Fruit fly (Drosophila melanogaster) whole organism, embryonic: ENCODE measurements around the gene CG18649.
A peak's percentile ranks its signal among the peaks of the same experiment; 100 is the strongest.

ENCODE experiments used
- ATbp ChIP-seq: fragments of 200-800 bp; sonication (Bioruptor generic); optimal IDR thresholded peaks from 2 replicates; lab custom pipeline; 2017; ENCODE audit warnings: missing biosample characterization, mild to moderate bottlenecking, missing genetic modification characterization, missing genetic modification reagents
- Antp ChIP-seq: fragments of 200-800 bp; sonication (Bioruptor generic); optimal IDR thresholded peaks from 3 replicates; lab custom pipeline; 2016; ENCODE audit warnings: missing biosample characterization, missing genetic modification characterization
- Atf-2 ChIP-seq: fragments of 200-800 bp; sonication (Bioruptor generic); optimal IDR thresholded peaks from 2 replicates; lab custom pipeline; 2016; ENCODE audit warnings: missing biosample characterization, missing genetic modification characterization
- B-H2 ChIP-seq: fragments of 200-800 bp; sonication (Bioruptor generic); optimal IDR thresholded peaks from 2 replicates; lab custom pipeline; 2018; ENCODE audit warnings: missing biosample characterization, mild to moderate bottlenecking, missing genetic modification characterization
- Blimp-1 ChIP-seq: fragments of 200-800 bp; sonication (Bioruptor generic); optimal IDR thresholded peaks from 3 replicates; lab custom pipeline; 2018; ENCODE audit warnings: missing biosample characterization, missing genetic modification characterization, mild to moderate bottlenecking, moderate library complexity, missing genetic modification reagents
- C15 ChIP-seq: fragments of 200-800 bp; sonication (Bioruptor generic); IDR thresholded peaks from 3 replicates; pipeline ENCODE4 v1.3.6; 2022; ENCODE audit warnings: missing biosample characterization, missing genetic modification characterization
- CG1024 ChIP-seq: fragments of 200-800 bp; sonication (Bioruptor generic); IDR thresholded peaks from 2 replicates; pipeline ENCODE4 v1.3.6; 2022; ENCODE audit warnings: missing biosample characterization, missing genetic modification characterization
- CG10565 ChIP-seq: fragments of 200-800 bp; sonication (Bioruptor generic); optimal IDR thresholded peaks from 3 replicates; lab custom pipeline; 2016; ENCODE audit warnings: missing biosample characterization, mild to moderate bottlenecking, missing genetic modification characterization
- CG10979 ChIP-seq: fragments of 200-800 bp; sonication (Bioruptor generic); optimal IDR thresholded peaks from 2 replicates; lab custom pipeline; 2018; ENCODE audit warnings: missing biosample characterization, mild to moderate bottlenecking, missing genetic modification characterization, moderate library complexity
- CG11504 ChIP-seq: fragments of 200-800 bp; sonication (Bioruptor generic); optimal IDR thresholded peaks from 3 replicates; lab custom pipeline; 2019; ENCODE audit warnings: missing biosample characterization, mild to moderate bottlenecking, missing genetic modification characterization, moderate library complexity
- CG12769 ChIP-seq: fragments of 200-800 bp; sonication (Bioruptor generic); optimal IDR thresholded peaks from 2 replicates; lab custom pipeline; 2019; ENCODE audit warnings: missing biosample characterization, mild to moderate bottlenecking, missing genetic modification characterization, moderate library complexity
- CG14667 ChIP-seq: fragments of 200-800 bp; sonication (Bioruptor generic); IDR thresholded peaks from 2 replicates; pipeline ENCODE4 v1.3.6; 2022; ENCODE audit warnings: missing biosample characterization, missing genetic modification characterization
- CG17359 ChIP-seq: fragments of 200-800 bp; sonication (Bioruptor generic); optimal IDR thresholded peaks from 3 replicates; lab custom pipeline; 2018; ENCODE audit warnings: missing biosample characterization, mild to moderate bottlenecking, missing genetic modification characterization, moderate library complexity
- CG2116 ChIP-seq: fragments of 200-800 bp; sonication (Bioruptor generic); optimal IDR thresholded peaks from 3 replicates; lab custom pipeline; 2018; ENCODE audit warnings: missing biosample characterization, mild to moderate bottlenecking, missing genetic modification characterization
- CG30020 ChIP-seq: fragments of 200-800 bp; optimal IDR thresholded peaks from 2 replicates; lab custom pipeline; 2019; ENCODE audit warnings: missing biosample characterization, mild to moderate bottlenecking, missing genetic modification characterization, moderate library complexity
- CG34422 ChIP-seq: fragments of 200-800 bp; sonication (Bioruptor generic); IDR thresholded peaks from 3 replicates; pipeline ENCODE4 v1.3.6; 2022; ENCODE audit warnings: missing biosample characterization, missing genetic modification characterization
- CG6854 ChIP-seq: fragments of 200-800 bp; sonication (Bioruptor generic); optimal IDR thresholded peaks from 3 replicates; lab custom pipeline; 2017; ENCODE audit warnings: missing biosample characterization, mild to moderate bottlenecking, missing genetic modification characterization
- CG7987 ChIP-seq: fragments of 200-800 bp; sonication (Bioruptor generic); optimal IDR thresholded peaks from 2 replicates; lab custom pipeline; 2018; ENCODE audit warnings: missing biosample characterization, mild to moderate bottlenecking, missing genetic modification characterization, moderate library complexity
- CkIIα-i1 ChIP-seq: fragments of 200-800 bp; sonication (Bioruptor generic); IDR thresholded peaks from 2 replicates; pipeline ENCODE4 v1.3.6; 2022; ENCODE audit warnings: missing biosample characterization, missing genetic modification characterization
- Dad ChIP-seq: fragments of 200-800 bp; sonication (Bioruptor generic); optimal IDR thresholded peaks from 3 replicates; lab custom pipeline; 2016; ENCODE audit warnings: missing biosample characterization, missing genetic modification characterization
- Ets65A ChIP-seq: fragments of 200-800 bp; sonication (Bioruptor generic); peaks from one replicate; lab custom pipeline; 2016; ENCODE audit warnings: missing biosample characterization, missing genetic modification characterization
- Gug ChIP-seq: fragments of 200-800 bp; sonication (Bioruptor generic); IDR thresholded peaks from 4 replicates; pipeline ENCODE4 v1.3.6; 2022; ENCODE audit warnings: missing biosample characterization, missing genetic modification characterization
- HHEX ChIP-seq: fragments of 200-800 bp; sonication (Bioruptor generic); optimal IDR thresholded peaks from 3 replicates; lab custom pipeline; 2017; ENCODE audit warnings: missing biosample characterization, mild to moderate bottlenecking, missing genetic modification characterization, missing genetic modification reagents
- NC2β ChIP-seq: fragments of 200-800 bp; sonication (Bioruptor generic); optimal IDR thresholded peaks from 2 replicates; lab custom pipeline; 2016; ENCODE audit warnings: missing biosample characterization, missing genetic modification characterization
- NFAT ChIP-seq: fragments of 200-800 bp; sonication (Bioruptor generic); IDR thresholded peaks from 2 replicates; pipeline ENCODE4 v1.3.6; 2022; ENCODE audit warnings: missing biosample characterization, missing genetic modification characterization
- Opbp ChIP-seq: fragments of 200-800 bp; sonication (Bioruptor generic); IDR thresholded peaks from 3 replicates; pipeline ENCODE4 v1.3.6; 2022; ENCODE audit warnings: missing biosample characterization, missing genetic modification characterization; ENCODE audit not compliant: partially characterized antibody
- abd-A ChIP-seq: fragments of 200-800 bp; sonication (Bioruptor generic); optimal IDR thresholded peaks from 3 replicates; lab custom pipeline; 2019; ENCODE audit warnings: missing biosample characterization, mild to moderate bottlenecking, missing genetic modification characterization, moderate library complexity
- bab2 ChIP-seq: fragments of 200-800 bp; sonication (Bioruptor generic); optimal IDR thresholded peaks from 2 replicates; lab custom pipeline; 2016; ENCODE audit warnings: missing biosample characterization, missing genetic modification characterization
- chm ChIP-seq: fragments of 200-800 bp; sonication (Bioruptor generic); IDR thresholded peaks from 2 replicates; pipeline ENCODE4 v1.3.6; 2022; ENCODE audit warnings: missing biosample characterization, missing genetic modification characterization
- ci ChIP-seq: fragments of 200-800 bp; sonication (Bioruptor generic); IDR thresholded peaks from 3 replicates; pipeline ENCODE4 v1.3.6; 2022; ENCODE audit warnings: missing biosample characterization, missing genetic modification characterization
- corto ChIP-seq: fragments of 200-800 bp; sonication (Bioruptor generic); optimal IDR thresholded peaks from 2 replicates; lab custom pipeline; 2016; ENCODE audit warnings: missing biosample characterization, mild to moderate bottlenecking, missing genetic modification characterization, moderate library complexity
- croc ChIP-seq: fragments of 200-800 bp; sonication (Bioruptor generic); conservative IDR thresholded peaks from 3 replicates; pipeline ENCODE4 v1.3.6; 2022; ENCODE audit warnings: missing biosample characterization, missing genetic modification characterization
- dan ChIP-seq: fragments of 200-800 bp; sonication (Bioruptor generic); IDR thresholded peaks from 2 replicates; pipeline ENCODE4 v1.3.6; 2022; ENCODE audit warnings: missing biosample characterization, missing genetic modification characterization
- dpn ChIP-seq, 2 experiments: fragments of 200-800 bp; sonication (Bioruptor generic); optimal IDR thresholded peaks; 3 replicates each; lab custom pipeline; 2016; ENCODE audit warnings: missing biosample characterization in 2 of 2, missing genetic modification characterization in 2 of 2
- exex ChIP-seq: fragments of 200-800 bp; sonication (Bioruptor generic); optimal IDR thresholded peaks from 4 replicates; lab custom pipeline; 2018; ENCODE audit warnings: missing biosample characterization, mild to moderate bottlenecking, missing genetic modification characterization, moderate library complexity
- fru ChIP-seq: fragments of >200 bp; optimal IDR thresholded peaks from 2 replicates; lab custom pipeline; 2017
- hkb ChIP-seq, 2 experiments: fragments of 200-800 bp in 1 of 2; fragments of >200 bp in 1 of 2; sonication (Bioruptor generic) in 1 of 2; IDR thresholded peaks in 1 of 2; optimal IDR thresholded peaks in 1 of 2; 2 replicates each; pipeline versions ENCODE4 v1.3.6 to Lab custom; 2017 to 2022; ENCODE audit warnings: missing biosample characterization in 1 of 2, missing genetic modification characterization in 1 of 2
- insv ChIP-seq, 2 experiments: fragments of 200-800 bp; sonication (Bioruptor generic); optimal IDR thresholded peaks; 3 replicates each; lab custom pipeline; 2016 to 2018; ENCODE audit warnings: missing biosample characterization in 2 of 2, missing genetic modification characterization in 2 of 2
- jing ChIP-seq: fragments of 200-800 bp; sonication (Bioruptor generic); optimal IDR thresholded peaks from 2 replicates; lab custom pipeline; 2018; ENCODE audit warnings: missing biosample characterization, mild to moderate bottlenecking, missing genetic modification characterization
- nau ChIP-seq: fragments of 200-800 bp; sonication (Bioruptor generic); optimal IDR thresholded peaks from 3 replicates; lab custom pipeline; 2017; ENCODE audit warnings: missing biosample characterization, mild to moderate bottlenecking, missing genetic modification characterization, missing genetic modification reagents
- onecut ChIP-seq: fragments of 200-800 bp; sonication (Bioruptor generic); IDR thresholded peaks from 2 replicates; pipeline ENCODE4 v1.3.6; 2022; ENCODE audit warnings: missing biosample characterization, missing genetic modification characterization
- pho ChIP-seq: fragments of 200-800 bp; sonication (Bioruptor generic); optimal IDR thresholded peaks from 2 replicates; lab custom pipeline; 2016; ENCODE audit warnings: missing biosample characterization, missing genetic modification characterization
- psq ChIP-seq: fragments of 200-800 bp; sonication (Bioruptor generic); optimal IDR thresholded peaks from 2 replicates; lab custom pipeline; 2017; ENCODE audit warnings: missing biosample characterization, missing genetic modification characterization
- sens-2 ChIP-seq: fragments of 200-800 bp; sonication (Bioruptor generic); IDR thresholded peaks from 2 replicates; pipeline ENCODE4 v1.3.6; 2022; ENCODE audit warnings: missing biosample characterization, missing genetic modification characterization
- sqz ChIP-seq: fragments of 200-800 bp; sonication (Bioruptor generic); optimal IDR thresholded peaks from 3 replicates; lab custom pipeline; 2018; ENCODE audit warnings: missing biosample characterization, mild to moderate bottlenecking, missing genetic modification characterization
- sr ChIP-seq: fragments of 200-800 bp; sonication (Bioruptor generic); IDR thresholded peaks from 3 replicates; pipeline ENCODE4 v1.3.6; 2022; ENCODE audit warnings: missing biosample characterization, missing genetic modification characterization
- tup ChIP-seq: fragments of 200-800 bp; sonication (Bioruptor generic); optimal IDR thresholded peaks from 2 replicates; lab custom pipeline; 2016; ENCODE audit warnings: missing biosample characterization, mild to moderate bottlenecking, missing genetic modification characterization, moderate library complexity
- twi ChIP-seq: fragments of 200-800 bp; optimal IDR thresholded peaks from 2 replicates; lab custom pipeline; 2019; ENCODE audit warnings: missing biosample characterization, mild to moderate bottlenecking, missing genetic modification characterization, moderate library complexity
- usp ChIP-seq: fragments of >200 bp; optimal IDR thresholded peaks from 2 replicates; lab custom pipeline; 2017; ENCODE audit warnings: missing biosample characterization, missing genetic modification characterization

CG18649 gene

dm6 chr3L:15011638-15012335 lies 42.1 kb downstream of the CG18649 start (continued):
- TF ChIP-seq CG34422 (GFP tag; lab: Robert Waterston, UW), result peak; percentile 57; the same call in 1 of the 3 replicates
- TF ChIP-seq croc (GFP tag; lab: Robert Waterston, UW), result peak; percentile 38; the same call in 2 of the 3 replicates
- peak; percentile 78 for TF ChIP-seq CG10979 (tag; lab: Kevin White, UChicago)
- no peak for TF ChIP-seq hkb (optimal IDR thresholded peaks at IDR 0.05; lab: Kevin White, UChicago)
- peak; percentile 86 for TF ChIP-seq hkb (GFP tag; IDR thresholded peaks at IDR 0.05; lab: Robert Waterston, UW)
- TF ChIP-seq corto (GFP tag; lab: Kevin White, UChicago), result no peak
- peak; percentile 65 for TF ChIP-seq sens-2 (GFP tag; lab: Robert Waterston, UW)
- TF ChIP-seq Opbp (GFP tag; lab: Robert Waterston, UW), result no peak
- peak; percentile 40 for TF ChIP-seq jing (GFP tag; lab: Kevin White, UChicago)
- TF ChIP-seq dpn (GFP tag; optimal IDR thresholded peaks at IDR 0.05; lab: Kevin White, UChicago), result peak in 1 of 2 experiments; percentile 60
- TF ChIP-seq B-H2 (GFP tag; lab: Kevin White, UChicago), result no peak
- TF ChIP-seq twi (tag; lab: Kevin White, UChicago), result peak; percentile 61
- TF ChIP-seq abd-A (tag; lab: Kevin White, UChicago), result no peak
- TF ChIP-seq onecut (GFP tag; lab: Robert Waterston, UW), result peak; percentile 69
- peak; percentile 27; the same call in 1 of the 2 replicates for TF ChIP-seq NFAT (GFP tag; lab: Robert Waterston, UW)
- peak; percentile 49; the same call in 1 of the 2 replicates for TF ChIP-seq CG1024 (GFP tag; lab: Robert Waterston, UW)
- no peak for TF ChIP-seq fru (lab: Kevin White, UChicago)
- TF ChIP-seq Dad (GFP tag; lab: Kevin White, UChicago), result no peak
- no peak for TF ChIP-seq tup (GFP tag; lab: Kevin White, UChicago)
- TF ChIP-seq CG12769 (tag; lab: Kevin White, UChicago), result peak; percentile 18
- TF ChIP-seq chm (GFP tag; lab: Robert Waterston, UW), result peak; percentile 65; the same call in 1 of the 2 replicates
- peak; percentile 4 for TF ChIP-seq CG30020 (tag; lab: Kevin White, UChicago)
- no peak for TF ChIP-seq dan (GFP tag; lab: Robert Waterston, UW)
- TF ChIP-seq CG7987 (GFP tag; lab: Kevin White, UChicago), result peak; percentile 31
- TF ChIP-seq HHEX (GFP tag; lab: Kevin White, UChicago), result peak; percentile 71
- TF ChIP-seq CkIIα-i1 (GFP tag; lab: Robert Waterston, UW), result no peak
- TF ChIP-seq CG17359, result peak; percentile 85
- TF ChIP-seq CG2116 (GFP tag; lab: Kevin White, UChicago), result peak; percentile 18
- TF ChIP-seq NC2β (GFP tag; lab: Kevin White, UChicago), result no peak
- peak; percentile 43; the same call in 2 of the 4 replicates for TF ChIP-seq Gug (GFP tag; lab: Robert Waterston, UW)
- TF ChIP-seq Antp (GFP tag; lab: Kevin White, UChicago), result no peak
- peak; percentile 92 for TF ChIP-seq Ets65A (GFP tag; lab: Kevin White, UChicago)
- peak; percentile 39; the same call in 1 of the 2 replicates for TF ChIP-seq CG14667 (GFP tag; lab: Robert Waterston, UW)
- peak; percentile 39 for TF ChIP-seq psq (GFP tag; lab: Kevin White, UChicago)
- peak; percentile 30 for TF ChIP-seq CG6854 (GFP tag; lab: Kevin White, UChicago)
- peak; percentile 85 for TF ChIP-seq Blimp-1 (GFP tag; lab: Kevin White, UChicago)
- TF ChIP-seq insv (GFP tag; optimal IDR thresholded peaks at IDR 0.05; lab: Kevin White, UChicago), result no peak
- TF ChIP-seq pho (GFP tag; lab: Kevin White, UChicago), result no peak
- peak; percentile 65 for TF ChIP-seq sqz (GFP tag; lab: Kevin White, UChicago)
- TF ChIP-seq C15 (GFP tag; lab: Robert Waterston, UW), result no peak
- peak; percentile 86 for TF ChIP-seq ci
- TF ChIP-seq bab2, result peak; percentile 55
- peak; percentile 72 for TF ChIP-seq ATbp (GFP tag; lab: Kevin White, UChicago)
- TF ChIP-seq usp (GFP tag; lab: Kevin White, UChicago), result no peak
- TF ChIP-seq sr (GFP tag; lab: Robert Waterston, UW), result no peak
- TF ChIP-seq CG10565 (GFP tag; lab: Kevin White, UChicago), result no peak
- TF ChIP-seq exex (tag; lab: Kevin White, UChicago), result peak; percentile 16
- peak; percentile 25 for TF ChIP-seq nau (GFP tag; lab: Kevin White, UChicago)
- peak; percentile 16 for TF ChIP-seq Atf-2 (GFP tag; lab: Kevin White, UChicago)
- TF ChIP-seq CG11504 (tag; lab: Kevin White, UChicago), result peak; percentile 89
